Fruit fly (Drosophila melanogaster) whole organism: ENCODE measurements around the gene Tet.

Source experiments
- CG8478 ChIP-seq: fragments of >200 bp; optimal IDR thresholded peaks from 2 replicates; lab custom pipeline; 2018; ENCODE audit warnings: inconsistent platforms
- Dll ChIP-seq: fragments of >200 bp; optimal IDR thresholded peaks from 2 replicates; lab custom pipeline; 2017
- EcR ChIP-seq, 2 experiments: fragments of >200 bp; optimal IDR thresholded peaks; 2 replicates each; lab custom pipeline; 2017; ENCODE audit warnings: missing biosample characterization in 2 of 2, missing genetic modification characterization in 2 of 2, missing genetic modification reagents in 2 of 2
- pan ChIP-seq: fragments of >200 bp; optimal IDR thresholded peaks from 2 replicates; lab custom pipeline; 2017
- psq ChIP-seq: fragments of >200 bp; optimal IDR thresholded peaks from 2 replicates; lab custom pipeline; 2017
- usp ChIP-seq: fragments of >200 bp; optimal IDR thresholded peaks from 2 replicates; lab custom pipeline; 2017; ENCODE audit warnings: missing biosample characterization, missing genetic modification characterization, mixed read lengths

Gene Tet

DNA sequence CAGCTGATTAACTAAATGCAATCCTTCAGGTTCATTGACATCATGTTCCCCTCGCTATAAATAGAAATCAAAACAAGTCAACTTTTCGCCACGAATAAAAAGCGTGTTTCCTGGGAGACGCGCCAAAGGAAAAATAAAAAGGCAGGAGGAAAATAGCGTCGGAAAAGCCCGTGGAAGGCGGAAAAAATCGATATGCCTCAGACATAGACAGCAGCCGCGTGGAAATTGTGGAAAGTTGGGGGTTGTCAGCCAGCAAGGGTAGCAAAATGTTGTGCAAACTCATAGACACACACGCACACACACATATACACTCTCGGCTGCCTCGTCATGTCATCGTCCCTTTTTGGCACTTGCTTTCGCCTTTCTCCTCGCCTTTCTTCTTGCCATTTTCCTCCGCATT, 50.8 kb downstream of the Tet start:
- TF ChIP-seq CG8478 (no peak), psq (lab: Kevin White, UChicago) (no peak), pan (lab: Kevin White, UChicago) (no peak), Dll (lab: Kevin White, UChicago) (no peak), usp (GFP tag; lab: Kevin White, UChicago) (no peak), EcR (GFP tag; optimal IDR thresholded peaks at IDR 0.05; lab: Kevin White, UChicago) (no peak)

DNA sequence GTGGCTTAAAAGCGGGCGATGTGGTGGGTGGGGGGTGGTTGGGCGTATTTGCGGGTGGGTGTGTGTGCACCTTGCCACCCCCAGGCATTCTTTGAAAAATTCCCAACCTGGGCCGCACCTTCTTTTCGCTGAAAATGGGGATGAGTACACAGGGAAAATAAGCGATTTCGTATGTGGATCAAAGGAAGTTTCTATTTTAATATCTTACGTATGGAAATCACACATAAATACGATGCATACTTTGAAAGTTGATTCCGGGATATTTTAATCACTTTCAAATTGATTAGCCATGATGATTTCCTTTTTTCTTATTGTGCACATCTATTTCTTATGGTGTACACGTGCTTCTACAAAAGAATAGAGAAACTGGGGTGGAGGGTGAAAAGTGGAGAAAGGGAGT, 53.6 kb downstream of the Tet start:
- TF ChIP-seq EcR (GFP tag; optimal IDR thresholded peaks at IDR 0.05; lab: Kevin White, UChicago) (no peak), usp (GFP tag; lab: Kevin White, UChicago) (no peak), psq (lab: Kevin White, UChicago) (no peak), Dll (lab: Kevin White, UChicago) (no peak), CG8478 (no peak), pan (lab: Kevin White, UChicago) (no peak)

DNA sequence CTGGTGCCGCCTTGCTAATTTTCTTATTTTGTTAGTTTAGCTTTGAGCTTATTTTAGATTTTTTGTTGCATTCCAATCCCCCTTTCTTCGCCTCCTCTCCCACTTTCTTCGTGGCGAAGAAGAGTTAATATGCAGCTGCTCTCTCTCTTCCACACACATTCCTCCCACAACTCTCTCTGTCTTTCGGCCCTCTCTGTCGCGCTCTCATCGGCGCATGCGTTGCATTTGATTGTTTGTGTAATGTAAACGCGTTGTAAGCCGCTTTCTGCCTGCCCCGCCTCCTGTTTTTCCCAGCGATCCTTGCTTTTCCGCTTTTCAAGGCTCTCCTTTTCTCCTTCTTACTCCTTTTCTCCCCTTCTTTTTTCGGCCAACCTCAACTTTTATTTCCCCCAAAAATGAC, 54.2 kb downstream of the Tet start:
- no peak for TF ChIP-seq CG8478
- TF ChIP-seq pan (lab: Kevin White, UChicago) = no peak

- no peak for TF ChIP-seq usp (GFP tag; lab: Kevin White, UChicago)
Measured at dm6 chr3L:2824024-2824687, 54.8 kb downstream of the Tet start.

dm6 chr3L:2823520-2823970, 55.4 kb downstream of the Tet start:
- TF ChIP-seq pan (lab: Kevin White, UChicago) = no peak
- TF ChIP-seq EcR (GFP tag; optimal IDR thresholded peaks at IDR 0.05; lab: Kevin White, UChicago) = peak; percentile 61 to 90
- TF ChIP-seq usp (GFP tag; lab: Kevin White, UChicago) = no peak
- peak; percentile 78 for TF ChIP-seq Dll (lab: Kevin White, UChicago)
- TF ChIP-seq psq (lab: Kevin White, UChicago) = peak; percentile 11
- TF ChIP-seq CG8478 = peak; percentile 74

dm6 chr3L:2822955-2823354, 56.0 kb downstream of the Tet start:
- TF ChIP-seq pan (lab: Kevin White, UChicago) (no peak), Dll (lab: Kevin White, UChicago) (no peak)

DNA sequence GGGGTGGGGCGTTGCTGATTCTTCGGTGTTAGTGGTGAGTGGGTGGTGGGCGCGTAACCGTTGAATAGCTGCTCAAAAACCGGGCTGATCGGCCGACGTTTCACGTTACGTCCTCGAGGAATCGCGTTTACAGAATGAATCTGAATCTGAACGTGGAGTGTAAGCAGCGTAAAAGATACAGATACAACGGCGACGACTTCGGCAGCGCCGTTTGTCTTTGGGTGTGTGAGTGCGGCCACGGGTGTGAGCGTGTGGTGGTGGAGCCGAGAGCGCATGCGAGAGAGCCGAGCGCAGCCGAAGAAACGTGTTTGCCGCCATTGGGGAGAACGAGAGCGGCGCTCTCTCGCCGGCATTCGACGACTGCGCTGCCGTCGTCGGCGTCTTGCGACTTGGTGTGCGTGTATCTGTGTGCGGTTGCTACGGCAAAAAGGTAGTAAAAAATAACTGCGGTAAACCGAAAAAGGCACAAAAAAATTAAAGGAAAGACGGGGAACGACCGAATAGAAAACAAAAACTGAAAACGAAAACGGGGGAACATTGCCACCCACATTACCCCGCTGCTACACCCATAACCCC, 57.9 kb downstream of the Tet start:
- no peak for TF ChIP-seq usp (GFP tag; lab: Kevin White, UChicago)
- TF ChIP-seq Dll (lab: Kevin White, UChicago) = peak; percentile 98

- TF ChIP-seq Dll (lab: Kevin White, UChicago) = no peak
- no peak for TF ChIP-seq usp (GFP tag; lab: Kevin White, UChicago)
- no peak for TF ChIP-seq EcR (GFP tag; optimal IDR thresholded peaks at IDR 0.05; lab: Kevin White, UChicago)
- no peak for TF ChIP-seq pan (lab: Kevin White, UChicago)
- no peak for TF ChIP-seq psq (lab: Kevin White, UChicago)
- TF ChIP-seq CG8478 = no peak
Measured at dm6 chr3L:2820275-2820674, 58.7 kb downstream of the Tet start.

- no peak for TF ChIP-seq usp (GFP tag; lab: Kevin White, UChicago)
- no peak for TF ChIP-seq psq (lab: Kevin White, UChicago)
- no peak for TF ChIP-seq Dll (lab: Kevin White, UChicago)
- TF ChIP-seq CG8478 = no peak
Measured at dm6 chr3L:2819687-2820086, 59.3 kb downstream of the Tet start.

- no peak for TF ChIP-seq usp (GFP tag; lab: Kevin White, UChicago)
Measured at dm6 chr3L:2818784-2819183, 60.2 kb downstream of the Tet start.

DNA sequence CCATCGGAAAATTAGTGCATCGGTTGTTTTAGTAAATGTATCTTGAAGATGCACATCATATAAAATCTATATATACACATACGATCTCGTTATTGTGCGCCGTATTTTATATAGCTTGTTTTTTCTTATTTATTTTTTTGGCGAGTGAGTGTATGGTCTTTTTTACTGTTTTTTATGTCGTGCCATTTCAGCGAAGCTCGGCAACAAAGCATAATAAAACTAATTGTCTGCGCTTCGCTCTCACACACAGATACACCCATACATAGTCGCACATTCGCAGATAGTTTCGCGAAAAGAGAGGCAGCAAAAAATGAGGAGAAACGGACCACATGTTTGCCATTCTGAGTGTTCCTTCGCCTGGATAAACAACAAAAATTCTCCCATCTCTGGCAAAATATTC, 61.1 kb downstream of the Tet start:
- TF ChIP-seq Dll (lab: Kevin White, UChicago) = no peak

DNA sequence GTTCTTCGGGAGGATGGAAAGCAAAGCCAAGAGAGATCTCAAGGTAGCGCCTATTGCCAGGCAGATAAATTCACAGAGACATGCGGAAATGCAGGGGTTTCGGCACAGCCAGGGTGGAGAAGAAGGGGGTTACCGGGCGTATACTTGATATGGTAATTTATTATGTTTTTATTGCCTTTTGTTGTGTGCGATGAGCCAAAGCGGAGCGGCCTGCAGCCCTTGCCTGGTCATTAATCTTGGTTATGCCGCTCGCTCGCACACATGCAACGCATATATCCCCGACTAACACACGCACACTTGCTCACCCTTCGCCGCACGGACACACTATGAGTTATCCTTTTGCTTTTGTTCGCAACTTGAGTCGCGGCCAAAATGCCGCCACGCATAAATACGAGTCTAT, 62.3 kb downstream of the Tet start:
- no peak for TF ChIP-seq EcR (GFP tag; optimal IDR thresholded peaks at IDR 0.05; lab: Kevin White, UChicago)
- TF ChIP-seq Dll (lab: Kevin White, UChicago) = no peak

- TF ChIP-seq usp (GFP tag; lab: Kevin White, UChicago) = no peak
- TF ChIP-seq psq (lab: Kevin White, UChicago) = no peak
- TF ChIP-seq pan (lab: Kevin White, UChicago) = no peak
- no peak for TF ChIP-seq Dll (lab: Kevin White, UChicago)
- TF ChIP-seq EcR (GFP tag; optimal IDR thresholded peaks at IDR 0.05; lab: Kevin White, UChicago) = no peak
- no peak for TF ChIP-seq CG8478
Measured at dm6 chr3L:2809767-2810166, 69.2 kb downstream of the Tet start.
